Fruit fly (Drosophila melanogaster): Measurements from ENCODE around the gene Snmp1.

DNA sequence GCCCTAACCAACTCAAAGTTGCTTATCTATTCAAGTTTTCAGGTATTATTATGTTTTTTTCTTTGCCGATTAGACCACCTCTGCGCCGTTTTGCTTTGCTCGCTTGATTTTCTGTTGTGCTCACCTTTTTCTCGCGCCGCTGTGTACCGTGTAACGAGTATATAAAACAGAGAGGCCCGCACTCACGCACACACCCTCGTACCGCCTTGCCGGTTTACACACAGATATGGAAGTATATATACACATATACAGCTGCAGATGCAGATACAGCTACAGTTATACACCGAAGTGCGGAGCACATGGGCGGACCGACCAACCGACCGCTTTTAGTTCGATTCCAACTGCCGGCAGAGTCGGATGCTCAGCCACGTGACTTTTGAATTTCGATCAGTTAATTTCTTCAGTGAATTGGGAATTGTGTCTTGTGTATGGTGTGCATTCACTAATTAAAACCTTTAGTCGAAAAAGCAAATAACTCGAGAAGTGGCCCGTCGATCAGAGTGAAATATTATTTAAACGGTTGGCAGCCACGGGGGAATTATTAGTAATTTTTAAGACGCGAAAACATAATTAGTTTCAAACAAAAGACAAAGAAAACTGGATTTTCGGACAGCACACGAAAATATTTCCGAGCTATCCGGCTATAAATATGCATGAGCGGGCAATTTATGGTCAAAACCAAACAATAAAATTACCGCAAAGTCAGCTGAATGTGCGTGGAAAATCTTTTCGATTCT is 20.7 kb upstream of the Snmp1 start:
- TF ChIP-seq CG8478 (optimal IDR thresholded peaks at IDR 0.05) (no peak), CTCF (optimal IDR thresholded peaks at IDR 0.05) (no peak)

All from S2 (cell line).